Fruit fly (Drosophila melanogaster) ovary, adult (tissue): ENCODE data around the gene mtd.

Source experiments
- CG17801 ChIP-seq: fragments of 200-800 bp; optimal IDR thresholded peaks from 2 replicates; lab custom pipeline; 2019; ENCODE audit warnings: missing biosample characterization, mild to moderate bottlenecking, missing genetic modification characterization, moderate library complexity; ENCODE audit not compliant: partially characterized antibody

The mtd gene

DNA sequence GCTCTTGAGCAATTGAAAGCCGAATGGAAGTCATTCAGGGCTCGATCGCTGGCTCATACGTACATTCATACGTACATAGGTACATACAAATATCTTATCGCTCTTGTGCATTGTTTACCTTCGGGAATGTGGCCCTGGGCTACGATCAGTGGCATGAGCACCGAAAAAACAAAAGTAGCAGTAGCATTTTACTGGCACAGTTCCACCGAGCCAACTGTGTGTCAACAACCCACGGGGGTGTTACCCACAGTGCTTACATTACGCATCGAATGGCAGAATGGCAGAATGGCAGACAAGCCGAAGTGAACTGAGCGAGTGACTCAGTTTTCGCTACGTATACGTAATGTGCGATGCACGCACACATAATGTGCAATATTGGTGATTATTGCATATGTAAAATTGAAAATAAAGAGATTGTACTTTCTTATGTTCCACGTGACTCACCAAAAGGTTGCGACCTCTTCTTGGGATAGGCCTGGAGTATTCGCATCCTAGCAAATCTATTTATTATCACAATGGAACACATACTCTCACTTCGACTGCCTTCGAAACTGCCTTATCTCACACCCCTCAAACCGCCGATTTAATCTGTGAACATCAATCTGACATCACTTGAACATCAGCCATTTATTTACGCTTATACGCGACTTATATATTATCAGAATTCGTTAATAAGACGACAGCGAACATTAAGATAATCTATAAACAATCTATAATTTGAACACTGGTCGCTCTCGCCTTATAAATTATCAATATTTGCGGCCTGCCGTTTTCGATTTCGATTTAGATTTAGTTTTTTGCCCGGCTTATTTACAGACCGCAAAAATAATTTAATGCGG is 47.1 kb downstream of the mtd start:
- TF ChIP-seq CG17801 (GFP tag; lab: Kevin White, UChicago), result no peak

DNA sequence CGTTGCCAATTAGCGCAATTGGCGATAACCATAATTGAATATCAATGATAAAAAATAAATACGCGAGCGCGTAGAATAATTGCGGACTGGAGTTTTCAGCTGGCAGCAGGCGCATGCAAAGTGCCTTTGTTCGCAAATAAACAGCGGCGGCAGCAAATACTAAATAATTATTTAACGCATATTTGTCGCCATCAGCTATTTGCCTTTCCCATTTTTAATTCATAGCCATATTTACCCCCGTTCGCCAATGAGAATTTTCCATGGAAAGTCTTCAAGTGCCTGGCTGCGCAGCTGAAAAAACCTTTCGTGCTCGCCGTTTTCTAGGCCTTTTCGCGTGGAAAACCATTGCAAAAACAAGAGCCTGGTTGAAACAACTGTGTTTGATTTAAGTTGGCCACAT is 48.3 kb downstream of the mtd start:
- no peak for TF ChIP-seq CG17801 (GFP tag; lab: Kevin White, UChicago)

DNA sequence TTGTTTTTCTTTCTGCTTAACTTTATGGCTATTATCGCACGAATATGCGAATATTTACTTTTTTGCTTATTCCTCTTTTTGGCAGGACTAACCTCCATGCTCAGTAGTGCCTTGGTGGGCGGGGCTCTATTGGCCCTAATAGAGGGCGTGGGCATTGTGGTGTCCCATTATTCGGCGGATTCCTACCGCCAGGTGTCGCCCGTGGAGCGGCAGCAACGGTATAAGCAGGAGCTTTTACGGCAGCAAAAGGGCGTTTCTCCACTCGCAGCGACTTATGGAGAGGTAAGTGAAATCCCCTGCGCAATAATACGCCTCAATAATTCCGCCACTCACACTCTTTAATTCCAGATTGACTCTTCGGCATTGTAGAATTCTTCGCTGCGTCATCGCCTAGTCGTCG is 49.6 kb downstream of the mtd start:
- no peak for TF ChIP-seq CG17801 (GFP tag; lab: Kevin White, UChicago)

DNA sequence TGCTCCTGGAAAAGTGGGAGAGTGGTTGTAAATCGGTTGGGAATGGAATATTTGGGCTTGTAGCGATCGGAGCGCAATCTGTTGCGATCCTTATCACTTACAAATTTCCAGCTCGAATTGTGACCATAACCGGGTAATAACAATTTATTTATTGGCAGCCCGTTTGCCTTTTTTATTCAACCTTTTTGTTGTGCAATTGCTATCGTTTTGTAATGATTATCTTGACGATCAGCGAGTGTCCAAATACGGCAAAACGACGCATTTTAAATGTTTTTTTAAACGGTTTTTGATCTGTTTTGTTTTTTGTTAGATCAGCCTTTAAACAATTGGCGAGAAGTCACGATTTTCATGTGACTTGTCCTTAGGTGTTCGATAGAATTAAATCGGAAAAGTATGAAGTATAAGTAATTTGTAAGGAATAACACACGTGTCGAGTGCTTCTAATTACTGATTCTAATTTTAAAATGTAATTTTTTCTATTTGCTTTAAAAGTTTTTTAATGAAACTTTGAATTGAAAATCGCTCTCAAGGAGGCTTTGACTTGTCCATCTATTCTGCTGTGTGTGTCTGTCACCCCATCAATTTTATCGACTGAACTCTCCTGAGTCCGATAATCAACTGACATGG is 50.6 kb downstream of the mtd start, which contains the start of gene Tim17b1:
Gene Tim17b1, plus strand, starts transcription at position 577 of the 627 bp plus-strand sequence.
- TF ChIP-seq CG17801 (GFP tag; lab: Kevin White, UChicago), result no peak

DNA sequence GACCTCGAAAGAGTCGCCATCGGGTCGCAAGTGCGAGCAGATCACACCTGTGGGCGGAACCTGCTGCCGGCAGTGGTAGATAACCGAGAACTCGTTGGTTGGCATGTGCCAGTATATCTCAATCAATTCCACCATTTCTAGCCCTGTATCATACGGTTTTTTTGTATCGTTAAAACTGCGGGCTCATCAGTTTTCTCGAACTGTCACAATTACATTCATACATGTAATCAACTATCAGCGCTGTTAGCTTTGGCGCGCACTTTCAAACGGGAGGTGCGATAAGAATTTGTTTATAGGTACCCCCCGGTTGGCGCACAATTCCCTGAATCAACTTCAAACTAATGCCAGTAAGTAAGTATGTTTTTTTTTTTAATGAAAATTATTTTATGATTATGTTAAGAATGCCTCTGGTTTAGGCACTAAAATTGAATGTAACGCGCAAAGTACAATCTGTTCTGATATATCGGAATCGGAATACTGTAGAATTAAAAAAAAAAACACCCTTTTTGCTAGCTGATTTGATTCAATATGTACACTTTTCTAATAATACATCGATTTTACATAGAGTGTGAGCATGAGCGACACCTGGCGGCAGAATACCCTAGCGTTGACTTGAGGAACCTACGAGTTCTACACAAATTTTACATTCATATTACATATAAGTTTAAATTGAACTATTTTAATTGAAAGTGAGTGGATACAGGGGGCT is 51.5 kb downstream of the mtd start:
- TF ChIP-seq CG17801 (GFP tag; lab: Kevin White, UChicago), result no peak

DNA sequence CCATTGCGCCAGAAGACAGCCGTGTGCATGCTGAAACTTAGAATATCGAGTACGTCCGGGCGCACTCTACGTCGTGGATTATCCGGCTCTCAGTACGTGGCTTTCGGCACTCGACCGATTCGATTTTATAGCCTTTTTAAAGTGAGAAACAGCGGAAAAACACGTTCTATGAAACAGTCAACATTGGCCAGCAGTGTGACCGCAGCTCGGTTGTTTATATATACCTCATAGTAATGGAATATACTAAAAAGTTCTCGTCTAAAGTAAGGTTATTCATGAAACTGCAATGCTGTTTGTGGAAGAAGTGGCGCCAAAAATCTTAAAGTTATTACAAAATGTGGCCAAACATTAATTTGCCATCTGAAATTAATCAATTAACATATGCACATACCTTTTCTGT is 52.9 kb downstream of the mtd start:
- no peak for TF ChIP-seq CG17801 (GFP tag; lab: Kevin White, UChicago)

DNA sequence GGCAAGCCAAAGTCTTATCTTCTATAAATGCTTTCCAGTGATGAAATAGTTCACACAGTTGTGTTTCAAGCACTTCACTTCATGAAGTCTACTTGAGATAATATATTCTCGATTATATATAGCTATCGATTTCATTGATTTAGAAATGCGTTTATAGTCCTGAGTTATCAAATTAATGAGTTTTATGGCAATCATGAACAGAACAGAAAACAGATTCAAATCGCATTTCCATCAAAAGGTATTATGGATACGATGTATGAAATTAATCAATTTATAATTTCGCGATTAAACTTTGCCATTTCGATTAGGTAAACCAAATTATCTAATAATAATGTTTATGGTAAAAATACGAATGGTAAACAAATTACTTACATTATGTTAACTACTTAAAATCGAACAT is 55.2 kb downstream of the mtd start:
- no peak for TF ChIP-seq CG17801 (GFP tag; lab: Kevin White, UChicago)

DNA sequence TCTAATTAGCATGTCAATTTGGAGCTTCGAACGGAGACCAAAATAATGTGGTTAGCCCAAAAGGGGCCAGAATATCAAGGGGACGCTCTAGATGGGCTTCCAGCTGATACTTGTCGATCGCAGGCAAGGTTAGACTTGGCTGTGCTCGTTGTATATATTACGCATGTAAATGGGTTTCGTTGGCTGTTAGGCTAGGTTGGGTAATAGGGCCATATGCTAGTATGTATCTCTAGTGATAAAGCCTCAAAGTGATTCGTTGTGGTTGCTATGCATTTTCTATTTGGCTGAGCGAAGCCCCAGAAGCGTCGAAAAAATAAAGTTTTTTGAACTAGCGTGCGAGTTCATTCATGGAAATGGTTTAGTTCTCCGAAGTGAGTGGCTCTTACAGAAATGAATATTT is 59.5 kb downstream of the mtd start:
- TF ChIP-seq CG17801 (GFP tag; lab: Kevin White, UChicago), result no peak

DNA sequence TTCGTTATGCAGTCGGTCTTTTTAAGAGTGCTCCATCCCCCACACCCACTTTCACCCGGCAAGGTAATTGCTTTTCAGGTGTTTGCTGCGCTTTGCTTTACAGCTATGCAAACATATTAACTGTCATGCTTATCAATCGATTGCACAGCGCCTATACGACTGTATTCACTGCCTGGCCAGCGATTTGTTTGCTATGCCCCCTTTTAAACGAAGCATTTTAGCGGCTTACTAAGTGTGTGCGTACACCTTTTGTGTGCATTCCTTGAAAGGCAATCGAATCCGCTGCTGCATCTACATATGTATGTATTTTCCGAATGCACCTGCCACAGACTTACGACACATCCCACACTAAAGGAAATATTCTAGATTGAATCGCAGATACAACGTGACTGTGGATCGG is 62.3 kb downstream of the mtd start:
- no peak for TF ChIP-seq CG17801 (GFP tag; lab: Kevin White, UChicago)

DNA sequence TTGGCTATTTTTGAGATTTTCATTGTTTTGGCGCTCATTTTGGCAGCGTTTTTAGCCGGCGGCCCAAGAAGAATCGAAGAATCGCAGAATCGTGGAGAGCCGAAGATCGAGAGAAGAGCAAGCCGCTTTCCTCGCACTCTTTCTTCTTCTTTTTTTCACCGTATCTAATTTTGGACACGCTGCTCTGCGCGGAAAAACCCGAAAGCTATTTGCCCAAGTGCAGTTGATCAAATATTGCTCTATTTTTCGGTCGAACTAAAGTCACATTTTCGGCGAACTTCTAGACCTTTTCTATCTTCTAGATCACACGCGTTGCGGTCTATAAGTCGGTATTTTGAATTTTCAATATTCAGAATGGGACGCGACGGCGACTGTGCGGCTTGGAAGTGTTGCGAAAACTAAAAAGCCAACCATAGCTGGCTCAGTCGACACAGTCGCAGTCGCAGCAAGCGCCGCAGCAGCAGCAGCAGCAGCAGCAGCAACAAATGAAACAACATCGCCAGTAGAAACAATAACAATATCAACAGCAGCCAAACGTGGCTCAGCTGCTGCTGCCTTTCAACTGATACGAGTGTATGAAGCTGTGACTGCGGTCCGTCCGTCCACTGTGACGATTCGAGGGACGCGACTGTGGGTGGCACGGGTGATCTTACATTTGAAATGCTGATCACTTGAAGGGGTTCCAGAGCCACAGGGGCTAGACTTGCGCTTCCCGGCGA is 63.2 kb downstream of the mtd start:
- no peak for TF ChIP-seq CG17801 (GFP tag; lab: Kevin White, UChicago)

DNA sequence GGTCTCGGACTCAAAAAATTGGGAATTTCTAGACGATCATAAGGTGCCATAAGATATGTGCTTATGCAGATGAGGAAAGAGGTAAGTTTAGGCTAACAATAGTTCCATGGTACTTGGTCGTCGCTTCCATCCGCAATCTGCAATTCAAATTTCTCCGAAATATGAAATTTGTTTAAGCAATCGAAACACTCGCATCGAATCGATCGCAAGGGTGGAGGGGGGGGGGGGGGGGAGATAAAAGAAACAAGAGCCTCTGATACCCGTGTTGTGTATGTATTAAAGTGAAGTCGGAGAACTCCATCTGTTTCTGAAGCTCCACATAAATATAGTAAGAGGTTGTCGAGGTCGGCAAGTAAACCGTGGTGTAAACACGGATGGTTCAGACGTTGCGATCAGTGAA is 64.3 kb downstream of the mtd start:
- TF ChIP-seq CG17801 (GFP tag; lab: Kevin White, UChicago), result no peak

DNA sequence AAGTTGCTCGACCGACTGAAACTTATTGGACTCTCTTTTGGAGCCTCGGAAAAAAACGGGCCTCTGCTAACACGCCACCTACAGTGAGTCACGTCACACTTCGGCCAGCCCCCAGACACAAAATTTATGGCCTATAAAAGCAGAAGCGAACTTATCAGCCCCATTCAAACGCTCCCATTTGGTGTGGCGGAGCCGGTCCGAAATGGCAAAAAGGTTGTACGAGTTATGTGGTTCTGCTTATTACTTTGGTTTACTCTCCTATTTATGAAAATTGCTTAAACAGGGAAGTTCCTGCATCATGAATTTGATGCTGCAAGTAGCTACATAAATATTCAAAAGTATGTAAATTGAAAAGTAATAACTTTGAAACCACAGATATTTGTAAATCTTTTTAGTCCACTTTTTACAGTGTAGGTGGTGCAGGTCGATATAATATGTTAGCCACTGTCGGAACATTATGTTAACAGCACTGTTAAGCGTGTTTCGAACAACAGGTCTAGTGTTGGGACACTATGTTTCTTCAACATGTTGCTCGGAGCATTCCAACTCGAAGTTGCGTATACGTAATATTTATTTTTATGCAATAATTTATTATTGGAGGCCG is 66.8 kb downstream of the mtd start:
- TF ChIP-seq CG17801 (GFP tag; lab: Kevin White, UChicago), result peak; percentile 55

DNA sequence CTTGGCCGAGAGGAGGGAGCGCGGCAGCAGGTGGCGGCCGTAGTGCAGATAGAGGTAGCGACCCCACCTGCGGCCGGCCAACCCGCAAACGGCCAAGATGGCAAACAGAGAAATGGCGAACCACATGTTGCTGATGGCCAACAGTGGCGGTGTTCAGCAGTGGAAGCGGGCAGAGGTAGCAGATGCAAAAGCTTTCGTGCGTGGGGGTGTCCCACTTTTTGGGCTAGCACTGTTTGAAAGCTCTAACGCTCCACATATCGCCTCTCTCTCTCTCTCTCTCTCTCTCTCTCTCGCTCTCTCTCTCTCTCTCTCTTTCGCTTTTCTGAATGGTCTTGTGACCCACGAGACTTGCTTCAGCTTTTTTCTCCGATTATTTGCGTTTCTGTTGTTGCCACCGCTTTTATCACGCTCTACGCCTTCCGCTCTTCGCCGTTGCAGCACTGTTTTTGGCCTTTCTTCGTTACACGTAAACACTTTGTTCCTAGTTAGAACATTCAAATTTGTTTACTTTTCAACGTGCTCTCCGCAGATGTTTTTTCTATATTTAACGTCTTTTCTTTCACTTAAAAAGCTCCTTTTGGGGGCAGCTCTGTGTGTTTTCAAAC is 67.4 kb downstream of the mtd start:
- TF ChIP-seq CG17801 (GFP tag; lab: Kevin White, UChicago), result no peak

DNA sequence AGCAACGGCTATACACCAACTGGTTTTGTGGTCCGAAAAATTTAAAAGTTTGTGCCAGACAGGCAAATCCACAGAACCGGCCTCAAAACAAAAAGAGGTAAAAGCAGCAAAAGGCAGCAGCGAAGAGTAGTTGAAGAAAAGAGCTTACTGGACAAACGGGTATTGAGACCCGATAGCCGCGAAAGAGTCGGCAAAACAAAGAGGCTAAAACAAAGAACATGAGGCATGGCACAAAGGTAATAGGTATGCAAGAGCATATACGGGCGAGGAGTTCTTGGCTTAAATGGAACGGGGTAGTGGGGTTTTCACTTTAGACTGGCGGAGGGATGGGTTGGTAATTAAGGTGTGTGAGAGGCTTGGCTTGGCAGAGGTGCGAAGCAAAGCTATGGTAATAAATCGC is 69.1 kb downstream of the mtd start:
- TF ChIP-seq CG17801 (GFP tag; lab: Kevin White, UChicago), result peak; percentile 16
